Worm (Caenorhabditis elegans) whole organism, L3 larva: ENCODE data around the gene T25B6.4.

ENCODE experiments used
- ceh-28 ChIP-seq: fragments of 150-350 bp; optimal IDR thresholded peaks from 2 replicates; lab custom pipeline; 2014; ENCODE audit warnings: missing biosample characterization, missing genetic modification reagents, missing genetic modification characterization
- fkh-10 ChIP-seq: sonication (generic microtip); optimal IDR thresholded peaks from 2 replicates; lab custom pipeline; 2017; ENCODE audit warnings: missing biosample characterization, missing genetic modification reagents, missing genetic modification characterization
- ztf-11 ChIP-seq: fragments of 150-350 bp; optimal IDR thresholded peaks from 2 replicates; lab custom pipeline; 2014; ENCODE audit warnings: missing biosample characterization, missing genetic modification characterization

DNA sequence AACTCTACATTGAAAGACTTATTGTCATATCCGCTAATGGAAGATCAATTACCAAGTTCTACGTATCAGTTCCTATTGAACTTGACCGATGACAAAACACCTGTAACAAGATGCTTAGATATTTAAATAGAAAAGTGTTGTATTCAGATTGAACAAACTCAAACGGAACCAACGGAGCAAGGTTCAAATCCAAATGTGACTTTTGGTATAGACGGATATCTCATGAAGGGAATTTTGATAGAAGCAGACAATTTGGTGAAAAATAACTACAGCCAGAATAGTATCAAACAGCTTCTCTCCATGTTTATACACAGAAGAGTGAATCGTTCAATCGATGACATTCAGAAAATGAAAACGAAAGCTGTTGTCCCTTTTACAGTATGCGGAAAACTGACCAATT is 47.9 kb downstream of the T25B6.4 start:
- TF ChIP-seq ceh-28 (tag; lab: Kevin White, UChicago), result no peak
- TF ChIP-seq fkh-10 (GFP tag; lab: Kevin White, UChicago), result no peak
- no peak for TF ChIP-seq ztf-11 (tag; lab: Kevin White, UChicago)
